Worm (Caenorhabditis elegans): ENCODE data around the gene nhr-141.

nhr-141 gene

ce11 chrV:7402355-7402754 lies 42.1 kb upstream of the nhr-141 start, which contains the start of gene srj-13:
TSS of gene srj-13 (plus strand) at chrV:7402655.
- TF ChIP-seq unc-120 (tag; optimal IDR thresholded peaks at IDR 0.05; ENCODE audit: poor library complexity, severe bottlenecking) (no peak), zip-8 (tag; optimal IDR thresholded peaks at IDR 0.05) (no peak), lin-13 (tag; optimal IDR thresholded peaks at IDR 0.05) (no peak), lin-32 (GFP tag; optimal IDR thresholded peaks at IDR 0.05) (no peak), ceh-43 (GFP tag; optimal IDR thresholded peaks at IDR 0.05) (no peak), elt-1 (tag; optimal IDR thresholded peaks at IDR 0.05; ENCODE audit: borderline replicate concordance, insufficient read depth) (no peak), nhr-12 (tag; optimal IDR thresholded peaks at IDR 0.05) (no peak)

ce11 chrV:7403501-7403900 lies 41.0 kb upstream of the nhr-141 start:
- TF ChIP-seq blmp-1 (tag; optimal IDR thresholded peaks at IDR 0.05), result no peak
- no peak for TF ChIP-seq nhr-2 (tag; optimal IDR thresholded peaks at IDR 0.05)
- no peak for TF ChIP-seq ceh-43 (GFP tag; optimal IDR thresholded peaks at IDR 0.05)
- no peak for TF ChIP-seq M03D4.4 (tag; optimal IDR thresholded peaks at IDR 0.05)
- TF ChIP-seq snpc-4 (tag; optimal IDR thresholded peaks at IDR 0.05), result no peak
- no peak for TF ChIP-seq mep-1 (tag; optimal IDR thresholded peaks at IDR 0.05)
- no peak for TF ChIP-seq mls-2 (tag; optimal IDR thresholded peaks at IDR 0.05)
- TF ChIP-seq lin-32 (GFP tag; optimal IDR thresholded peaks at IDR 0.05), result no peak
- no peak for TF ChIP-seq lsy-2 (tag; optimal IDR thresholded peaks at IDR 0.05)
- no peak for TF ChIP-seq ceh-83 (GFP tag; optimal IDR thresholded peaks at IDR 0.05)
- no peak for TF ChIP-seq sptf-1 (tag; optimal IDR thresholded peaks at IDR 0.05)
- TF ChIP-seq nhr-76 (tag; optimal IDR thresholded peaks at IDR 0.05), result no peak
- no peak for TF ChIP-seq nhr-12 (tag; optimal IDR thresholded peaks at IDR 0.05)
- TF ChIP-seq elt-3 (tag; optimal IDR thresholded peaks at IDR 0.05), result no peak
- TF ChIP-seq cnd-1 (tag; optimal IDR thresholded peaks at IDR 0.05), result no peak
- no peak for TF ChIP-seq ceh-39 (tag; optimal IDR thresholded peaks at IDR 0.05)
- TF ChIP-seq nhr-28 (tag; optimal IDR thresholded peaks at IDR 0.05), result no peak

ce11 chrV:7408520-7408919 lies 35.9 kb upstream of the nhr-141 start, which contains the start of gene srt-6:
TSS of gene srt-6 (minus strand) at chrV:7408814.
- TF ChIP-seq nhr-12 (tag; optimal IDR thresholded peaks at IDR 0.05) (no peak), zip-8 (tag; optimal IDR thresholded peaks at IDR 0.05) (peak; percentile 91), mab-5 (tag; optimal IDR thresholded peaks at IDR 0.05) (no peak)

- TF ChIP-seq pha-4 (tag; optimal IDR thresholded peaks at IDR 0.05), result no peak
- no peak for TF ChIP-seq zip-8 (tag; optimal IDR thresholded peaks at IDR 0.05)
- TF ChIP-seq ham-2 (GFP tag; optimal IDR thresholded peaks at IDR 0.05), result no peak
- no peak for TF ChIP-seq blmp-1 (tag; optimal IDR thresholded peaks at IDR 0.05)
Measured at ce11 chrV:7409599-7409998, 34.9 kb upstream of the nhr-141 start, which contains the start of gene R13D7.2. TSS of gene R13D7.2 (plus strand) at chrV:7409899.

- no peak for TF ChIP-seq cnd-1 (tag; optimal IDR thresholded peaks at IDR 0.05)
- no peak for TF ChIP-seq unc-39 (tag; optimal IDR thresholded peaks at IDR 0.05)
- TF ChIP-seq ces-1 (GFP tag; optimal IDR thresholded peaks at IDR 0.05), result no peak
- TF ChIP-seq lin-13 (tag; optimal IDR thresholded peaks at IDR 0.05), result no peak
- TF ChIP-seq nhr-28 (tag; optimal IDR thresholded peaks at IDR 0.05), result no peak
- TF ChIP-seq nhr-237 (tag; optimal IDR thresholded peaks at IDR 0.05), result no peak
- TF ChIP-seq nhr-2 (tag; optimal IDR thresholded peaks at IDR 0.05), result no peak
- no peak for TF ChIP-seq lin-32 (GFP tag; optimal IDR thresholded peaks at IDR 0.05)
Measured at ce11 chrV:7411695-7412094, 32.8 kb upstream of the nhr-141 start, which contains the start of gene str-41. TSS of gene str-41 (plus strand) at chrV:7411995.

- TF ChIP-seq M03D4.4 (tag; optimal IDR thresholded peaks at IDR 0.05) (no peak), hlh-1 (tag; optimal IDR thresholded peaks at IDR 0.05) (no peak)
Measured at ce11 chrV:7413107-7413774, 31.2 kb upstream of the nhr-141 start, which contains the start of gene F18E3.11. TSS of gene F18E3.11 (plus strand) at chrV:7413482.

- TF ChIP-seq nhr-28 (tag; optimal IDR thresholded peaks at IDR 0.05) (no peak), sptf-1 (tag; optimal IDR thresholded peaks at IDR 0.05) (no peak), nhr-237 (tag; optimal IDR thresholded peaks at IDR 0.05) (no peak), unc-62 (GFP tag; optimal IDR thresholded peaks at IDR 0.05) (no peak)
Measured at ce11 chrV:7414909-7415308, 29.6 kb upstream of the nhr-141 start, which contains the start of gene F18E3.12. TSS of gene F18E3.12 (plus strand) at chrV:7414985.
